Fruit fly (Drosophila melanogaster): ENCODE results near the gene CG5131.

Gene CG5131

DNA sequence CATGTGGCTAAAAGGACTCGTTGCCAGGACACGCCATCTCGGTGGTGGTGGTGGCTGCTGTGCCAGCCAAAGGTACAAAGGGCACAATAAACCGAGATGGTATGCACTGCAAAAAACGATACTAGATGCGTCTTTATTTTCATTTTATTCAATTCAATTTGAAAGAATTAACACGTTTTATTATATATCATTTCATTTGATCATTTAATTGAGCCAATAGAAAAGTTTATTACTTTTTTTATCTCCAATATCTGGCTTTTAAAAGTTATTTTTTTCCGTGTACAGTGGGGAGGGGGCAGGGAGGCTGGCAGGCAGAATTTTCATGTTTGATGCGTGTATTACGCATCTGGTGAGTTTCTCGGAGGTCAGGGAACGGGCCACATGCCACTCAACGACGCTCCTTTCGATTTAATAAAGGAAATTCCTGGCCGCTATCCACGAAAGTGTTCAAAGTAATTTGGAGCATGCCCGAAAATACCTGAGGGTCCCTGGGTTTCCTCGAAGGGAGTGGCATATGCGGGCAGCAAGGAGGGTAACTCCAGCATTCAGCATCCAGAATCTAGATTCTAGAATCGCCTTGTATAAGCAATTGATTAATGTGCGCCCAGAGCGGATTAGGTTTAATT, 29.9 kb downstream of the CG5131 start:
- TF ChIP-seq CG15514 (GFP tag; optimal IDR thresholded peaks at IDR 0.05), result peak; percentile 69
- TF ChIP-seq kay (GFP tag; optimal IDR thresholded peaks at IDR 0.05), result no peak
- no peak for TF ChIP-seq eve (GFP tag; optimal IDR thresholded peaks at IDR 0.05)
- TF ChIP-seq CG7271 (tag; optimal IDR thresholded peaks at IDR 0.05), result peak; percentile 52
- peak; percentile 95 for TF ChIP-seq Xrp1 (GFP tag; IDR thresholded peaks at IDR 0.05)
- TF ChIP-seq CG12769 (tag; optimal IDR thresholded peaks at IDR 0.05), result no peak
- TF ChIP-seq E2f2 (GFP tag; IDR thresholded peaks at IDR 0.05), result peak; percentile 61; the same call in 1 of the 2 replicates
- no peak for TF ChIP-seq gro (GFP tag; optimal IDR thresholded peaks at IDR 0.05)
- TF ChIP-seq CG10565 (GFP tag; optimal IDR thresholded peaks at IDR 0.05), result peak; percentile 17
- TF ChIP-seq pb (GFP tag; optimal IDR thresholded peaks at IDR 0.05), result peak; percentile 66
- peak; percentile 66 for TF ChIP-seq CG3838 (GFP tag; optimal IDR thresholded peaks at IDR 0.05)
- TF ChIP-seq CG34422 (GFP tag; IDR thresholded peaks at IDR 0.05), result peak; percentile 88
- no peak for TF ChIP-seq pan (optimal IDR thresholded peaks at IDR 0.05)
- peak in 1 of 2 experiments; percentile 89 for TF ChIP-seq pan (GFP tag; optimal IDR thresholded peaks at IDR 0.05 in 1 of 2, IDR thresholded peaks at IDR 0.05 in 1 of 2)
- peak; percentile 65 for TF ChIP-seq CG14050 (GFP tag; IDR thresholded peaks at IDR 0.05)
- TF ChIP-seq ab (GFP tag; optimal IDR thresholded peaks at IDR 0.05), result peak; percentile 56
- TF ChIP-seq CG13775 (GFP tag; optimal IDR thresholded peaks at IDR 0.05), result peak; percentile 82
- peak; percentile 72 for TF ChIP-seq jumu (GFP tag; optimal IDR thresholded peaks at IDR 0.05)
- TF ChIP-seq sr (GFP tag; IDR thresholded peaks at IDR 0.05), result 0 out of 3 replicates have a peak, but pooled peaks have one; percentile 17
- no peak for TF ChIP-seq CG1832 (GFP tag; optimal IDR thresholded peaks at IDR 0.05)
- no peak for TF ChIP-seq sna (GFP tag; IDR thresholded peaks at IDR 0.05; ENCODE audit: partially characterized antibody)
- peak; percentile 80 for TF ChIP-seq ems (GFP tag; optimal IDR thresholded peaks at IDR 0.05)
- TF ChIP-seq Doc3 (GFP tag; IDR thresholded peaks at IDR 0.05; ENCODE audit: partially characterized antibody), result no peak
- peak; percentile 69 for TF ChIP-seq CG7372 (GFP tag; IDR thresholded peaks at IDR 0.05)
- TF ChIP-seq chinmo (GFP tag; IDR thresholded peaks at IDR 0.05; ENCODE audit: partially characterized antibody), result no peak
- peak; percentile 72 for TF ChIP-seq ERR (GFP tag; optimal IDR thresholded peaks at IDR 0.05)
- peak; percentile 90 for TF ChIP-seq gcm (GFP tag; optimal IDR thresholded peaks at IDR 0.05)
- peak in 1 of 2 experiments; percentile 45 for TF ChIP-seq tll (GFP tag; optimal IDR thresholded peaks at IDR 0.05)
- peak; percentile 81 for TF ChIP-seq danr (GFP tag; IDR thresholded peaks at IDR 0.05)
- peak; percentile 50 for TF ChIP-seq CG8944 (GFP tag; optimal IDR thresholded peaks at IDR 0.05)
- TF ChIP-seq CG6175 (GFP tag; IDR thresholded peaks at IDR 0.05), result 0 out of 3 replicates have a peak, but pooled peaks have one; percentile 34
- peak; percentile 55 for TF ChIP-seq CG11398 (GFP tag; optimal IDR thresholded peaks at IDR 0.05)
- peak; percentile 91 for TF ChIP-seq CG15601 (tag; optimal IDR thresholded peaks at IDR 0.05)
- peak; percentile 89 for TF ChIP-seq D19A (tag; optimal IDR thresholded peaks at IDR 0.05)
- TF ChIP-seq row (GFP tag; IDR thresholded peaks at IDR 0.05), result peak; percentile 93
- TF ChIP-seq Asciz (GFP tag; optimal IDR thresholded peaks at IDR 0.05), result peak; percentile 87
- TF ChIP-seq GATAe (GFP tag; conservative IDR thresholded peaks at IDR 0.05), result peak; percentile 39; the same call in 1 of the 2 replicates
- TF ChIP-seq CG11723 (GFP tag; optimal IDR thresholded peaks at IDR 0.05), result peak; percentile 70
- TF ChIP-seq CG14667 (GFP tag; IDR thresholded peaks at IDR 0.05), result peak; percentile 80
- no peak for TF ChIP-seq her (GFP tag; optimal IDR thresholded peaks at IDR 0.05)
- peak; percentile 71 for TF ChIP-seq CG15073 (GFP tag; optimal IDR thresholded peaks at IDR 0.05)
- TF ChIP-seq Deaf1 (tag; optimal IDR thresholded peaks at IDR 0.05), result peak; percentile 68
- peak; percentile 84 for TF ChIP-seq CG16815 (GFP tag; optimal IDR thresholded peaks at IDR 0.05)
- TF ChIP-seq mld (GFP tag; IDR thresholded peaks at IDR 0.05; ENCODE audit: partially characterized antibody), result no peak
- peak; percentile 82 for TF ChIP-seq gce (GFP tag; IDR thresholded peaks at IDR 0.05)
- TF ChIP-seq fru (optimal IDR thresholded peaks at IDR 0.05), result no peak
- peak; percentile 44 for TF ChIP-seq CG31365 (tag; optimal IDR thresholded peaks at IDR 0.05)
- peak; percentile 45 for TF ChIP-seq disco-r (GFP tag; optimal IDR thresholded peaks at IDR 0.05)
- TF ChIP-seq sens-2 (GFP tag; IDR thresholded peaks at IDR 0.05), result peak; percentile 79
- no peak for TF ChIP-seq Drgx (GFP tag; IDR thresholded peaks at IDR 0.05)
